Worm (Caenorhabditis elegans) whole organism, L3 larva: ENCODE results near the gene tag-52.

Experiments used
- ceh-9 ChIP-seq: sonication (generic microtip); optimal IDR thresholded peaks from 2 replicates; lab custom pipeline; 2018; ENCODE audit warnings: missing biosample characterization, missing genetic modification characterization
- fkh-10 ChIP-seq: sonication (generic microtip); optimal IDR thresholded peaks from 2 replicates; lab custom pipeline; 2017; ENCODE audit warnings: missing biosample characterization, missing genetic modification reagents, missing genetic modification characterization
- fkh-2 ChIP-seq: fragments of 150-350 bp; optimal IDR thresholded peaks from 2 replicates; lab custom pipeline; 2014; ENCODE audit warnings: missing biosample characterization, missing genetic modification reagents, missing genetic modification characterization
- hmg-11 ChIP-seq: sonication (generic microtip); optimal IDR thresholded peaks from 2 replicates; lab custom pipeline; 2016; ENCODE audit warnings: missing genetic modification characterization, missing compliant biosample characterization
- nhr-12 ChIP-seq: fragments of 150-350 bp; optimal IDR thresholded peaks from 2 replicates; lab custom pipeline; 2014; ENCODE audit warnings: missing biosample characterization, missing genetic modification characterization
- nhr-25 ChIP-seq: sonication (generic microtip); optimal IDR thresholded peaks from 2 replicates; lab custom pipeline; 2017; ENCODE audit warnings: missing biosample characterization, missing genetic modification characterization
- nhr-28 ChIP-seq: fragments of 150-350 bp; optimal IDR thresholded peaks from 2 replicates; lab custom pipeline; 2014; ENCODE audit warnings: missing biosample characterization, missing genetic modification characterization
- nhr-67 ChIP-seq: fragments of 150-350 bp; optimal IDR thresholded peaks from 2 replicates; lab custom pipeline; 2014; ENCODE audit warnings: missing biosample characterization, missing genetic modification characterization
- tbx-2 ChIP-seq: sonication (generic microtip); optimal IDR thresholded peaks from 2 replicates; lab custom pipeline; 2016; ENCODE audit warnings: mild to moderate bottlenecking, missing genetic modification characterization, missing compliant biosample characterization

The tag-52 gene

ce11 chrX:3625599-3625998 lies 52.8 kb downstream of the tag-52 start:
- TF ChIP-seq nhr-67 (no peak), hmg-11 (tag; lab: Kevin White, UChicago) (no peak), nhr-28 (no peak), fkh-10 (GFP tag; lab: Kevin White, UChicago) (no peak), nhr-25 (tag; lab: Kevin White, UChicago) (no peak), ceh-9 (tag; lab: Kevin White, UChicago) (no peak), nhr-12 (no peak), tbx-2 (no peak), fkh-2 (tag; lab: Kevin White, UChicago) (no peak)
